Worm (Caenorhabditis elegans) whole organism, L4 larva: ENCODE results near the gene mex-5.
A peak's percentile ranks its signal among the peaks of the same experiment; 100 is the strongest.

Experiments
- T20F7.1 ChIP-seq: fragments of 200-800 bp; sonication (Bioruptor generic); optimal IDR thresholded peaks from 2 replicates; lab custom pipeline; 2018; ENCODE audit warnings: mild to moderate bottlenecking, missing genetic modification characterization, missing compliant biosample characterization
- ZK337.2 ChIP-seq: fragments of 200-800 bp; sonication (Bioruptor generic); IDR thresholded peaks from 2 replicates; pipeline ENCODE4 v1.3.6; 2022; ENCODE audit warnings: missing genetic modification reagents, missing genetic modification characterization, missing compliant biosample characterization
- ZK546.5 ChIP-seq, 2 experiments: sonication (generic microtip); optimal IDR thresholded peaks; 2 replicates each; lab custom pipeline; 2017; ENCODE audit warnings: missing biosample characterization in 2 of 2, missing genetic modification characterization in 2 of 2
- aha-1 ChIP-seq: fragments of 150-350 bp; peaks from one replicate; lab custom pipeline; 2014; ENCODE audit warnings: missing biosample characterization, missing genetic modification characterization
- ama-1 ChIP-seq: fragments of 150-350 bp; optimal IDR thresholded peaks from 2 replicates; lab custom pipeline; 2014; ENCODE audit warnings: inconsistent platforms, mixed read lengths
- ceh-44 ChIP-seq: fragments of 200-800 bp; sonication (Bioruptor generic); IDR thresholded peaks from 2 replicates; pipeline ENCODE4 v1.3.6; 2022; ENCODE audit warnings: missing genetic modification reagents, missing genetic modification characterization, missing compliant biosample characterization
- ceh-82 ChIP-seq: sonication (generic microtip); optimal IDR thresholded peaks from 2 replicates; lab custom pipeline; 2017; ENCODE audit warnings: missing biosample characterization, missing genetic modification characterization
- ctbp-1 ChIP-seq: fragments of 200-800 bp; sonication (Bioruptor generic); IDR thresholded peaks from 2 replicates; pipeline ENCODE4 v1.3.6; 2022; ENCODE audit warnings: missing genetic modification reagents, missing genetic modification characterization, missing compliant biosample characterization
- dmd-9 ChIP-seq: fragments of 200-800 bp; sonication (Bioruptor generic); IDR thresholded peaks from 2 replicates; pipeline ENCODE4 v1.3.6; 2022; ENCODE audit warnings: missing genetic modification reagents, missing genetic modification characterization, missing compliant biosample characterization
- fkh-10 ChIP-seq: fragments of 150-350 bp; optimal IDR thresholded peaks from 2 replicates; lab custom pipeline; 2014; ENCODE audit warnings: missing biosample characterization, missing genetic modification reagents, missing genetic modification characterization
- gei-8 ChIP-seq: fragments of 200-800 bp; sonication (Bioruptor generic); optimal IDR thresholded peaks from 2 replicates; lab custom pipeline; 2018; ENCODE audit warnings: mild to moderate bottlenecking, missing genetic modification characterization, missing compliant biosample characterization
- hif-1 ChIP-seq, 2 experiments: sonication (generic microtip); optimal IDR thresholded peaks; 2 replicates each; lab custom pipeline; 2016 to 2017; ENCODE audit warnings: missing compliant biosample characterization in 2 of 2, missing genetic modification characterization in 2 of 2, missing genetic modification reagents in 2 of 2, missing genotype in 2 of 2, mild to moderate bottlenecking in 1 of 2
- hlh-30 ChIP-seq: sonication (generic microtip); optimal IDR thresholded peaks from 2 replicates; lab custom pipeline; 2017; ENCODE audit warnings: antibody characterized with exemption, mild to moderate bottlenecking, missing genetic modification characterization, missing compliant biosample characterization; ENCODE audit not compliant: insufficient read depth
- hmg-1.1 ChIP-seq: fragments of 200-800 bp; sonication (Bioruptor generic); IDR thresholded peaks from 2 replicates; pipeline ENCODE4 v1.3.6; 2022; ENCODE audit warnings: missing genetic modification reagents, missing genetic modification characterization, missing compliant biosample characterization
- lim-7 ChIP-seq: fragments of 200-800 bp; sonication (Bioruptor generic); IDR thresholded peaks from 2 replicates; pipeline ENCODE4 v1.3.6; 2022; ENCODE audit warnings: missing genetic modification characterization, missing compliant biosample characterization
- lin-13 ChIP-seq: fragments of 150-350 bp; optimal IDR thresholded peaks from 2 replicates; lab custom pipeline; 2014; ENCODE audit warnings: missing biosample characterization, missing genetic modification reagents, missing genetic modification characterization
- lin-15B ChIP-seq: fragments of 150-350 bp; sonication (generic microtip); optimal IDR thresholded peaks from 3 replicates; lab custom pipeline; 2014; ENCODE audit warnings: missing biosample characterization, missing genetic modification characterization
- lin-38 ChIP-seq: fragments of 200-800 bp; sonication (Bioruptor generic); IDR thresholded peaks from 2 replicates; pipeline ENCODE4 v1.3.6; 2022; ENCODE audit warnings: missing genetic modification reagents, missing genetic modification characterization, missing compliant biosample characterization
- lin-39 ChIP-seq: fragments of 150-350 bp; optimal IDR thresholded peaks from 2 replicates; lab custom pipeline; 2014; ENCODE audit warnings: missing biosample characterization, missing genetic modification reagents, missing genetic modification characterization
- mep-1 ChIP-seq: fragments of 150-350 bp; sonication (generic microtip); optimal IDR thresholded peaks from 3 replicates; lab custom pipeline; 2014; ENCODE audit warnings: missing biosample characterization, missing genetic modification characterization
- nhr-102 ChIP-seq: sonication (generic microtip); optimal IDR thresholded peaks from 2 replicates; lab custom pipeline; 2016; ENCODE audit warnings: mild to moderate bottlenecking, missing genetic modification characterization, moderate library complexity, missing compliant biosample characterization
- nhr-237 ChIP-seq: sonication (generic microtip); optimal IDR thresholded peaks from 2 replicates; lab custom pipeline; 2017; ENCODE audit warnings: missing biosample characterization, missing genetic modification characterization
- pha-4 ChIP-seq, 2 experiments: fragments of 150-350 bp in 1 of 2; fragments of 200-800 bp in 1 of 2; sonication (Bioruptor generic) in 1 of 2; IDR thresholded peaks in 1 of 2; optimal IDR thresholded peaks in 1 of 2; 2 replicates each; pipeline versions ENCODE4 v1.3.6 to Lab custom; 2014 to 2022; ENCODE audit warnings: missing genetic modification characterization in 2 of 2, missing genetic modification reagents in 2 of 2, missing biosample characterization in 1 of 2, missing compliant biosample characterization in 1 of 2
- php-3 ChIP-seq: fragments of 200-800 bp; sonication (Bioruptor generic); IDR thresholded peaks from 2 replicates; pipeline ENCODE4 v1.3.6; 2022; ENCODE audit warnings: missing genetic modification reagents, missing genetic modification characterization, missing compliant biosample characterization
- rbr-2 ChIP-seq: sonication (generic microtip); optimal IDR thresholded peaks from 2 replicates; lab custom pipeline; 2016; ENCODE audit warnings: missing genotype, missing genetic modification characterization, missing compliant biosample characterization
- saeg-2 ChIP-seq: fragments of 200-800 bp; sonication (Bioruptor generic); IDR thresholded peaks from 2 replicates; pipeline ENCODE4 v1.3.6; 2022; ENCODE audit warnings: missing genetic modification reagents, missing genetic modification characterization, missing compliant biosample characterization
- sdz-12 ChIP-seq: fragments of 200-800 bp; sonication (Bioruptor generic); optimal IDR thresholded peaks from 2 replicates; lab custom pipeline; 2018; ENCODE audit warnings: mild to moderate bottlenecking, missing genetic modification characterization, missing compliant biosample characterization
- skn-1 ChIP-seq: fragments of 150-350 bp; optimal IDR thresholded peaks from 2 replicates; lab custom pipeline; 2014; ENCODE audit warnings: missing biosample characterization, missing genetic modification characterization
- tra-1 ChIP-seq: fragments of 200-800 bp; sonication (Bioruptor generic); IDR thresholded peaks from 2 replicates; pipeline ENCODE4 v1.3.6; 2022; ENCODE audit warnings: missing genetic modification reagents, missing genetic modification characterization, missing compliant biosample characterization
- unc-62 ChIP-seq, 3 experiments: fragments of 150-350 bp in 1 of 3; sonication (generic microtip); optimal IDR thresholded peaks in 2 of 3; peaks in 1 of 3; 1 replicate in 1 of 3; 2 replicates in 2 of 3; lab custom pipeline; 2014 to 2017; ENCODE audit warnings: missing biosample characterization in 3 of 3, missing genetic modification characterization in 3 of 3, missing genetic modification reagents in 3 of 3, missing genotype in 1 of 3
- ztf-11 ChIP-seq: fragments of 150-350 bp; optimal IDR thresholded peaks from 2 replicates; lab custom pipeline; 2014; ENCODE audit warnings: missing biosample characterization, missing genetic modification characterization
- ztf-7 ChIP-seq: fragments of 150-350 bp; optimal IDR thresholded peaks from 2 replicates; lab custom pipeline; 2014; ENCODE audit warnings: missing biosample characterization, missing genetic modification characterization

Gene mex-5

DNA sequence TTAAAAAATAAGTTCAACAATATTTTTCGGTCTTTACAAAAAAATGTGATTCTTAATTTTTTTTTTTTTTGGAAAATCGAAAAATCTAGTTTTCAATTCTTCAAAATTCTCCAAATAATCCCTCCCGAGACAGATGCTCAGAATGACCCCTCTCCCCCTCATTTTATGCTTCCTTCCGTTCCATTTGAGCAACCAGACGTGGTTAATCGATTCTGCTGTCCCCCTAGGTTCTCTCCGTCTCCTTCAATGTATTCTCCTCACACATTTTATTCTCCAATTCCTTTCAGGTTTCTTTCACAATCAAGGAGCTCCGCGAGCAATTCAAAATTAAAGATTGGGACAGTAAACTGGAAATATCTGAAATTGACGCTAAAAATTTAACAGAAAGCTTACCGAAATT, 21.4 kb downstream of the mex-5 start:
- TF ChIP-seq dmd-9: no peak
- TF ChIP-seq, all 104 proteins: peak for 0

DNA sequence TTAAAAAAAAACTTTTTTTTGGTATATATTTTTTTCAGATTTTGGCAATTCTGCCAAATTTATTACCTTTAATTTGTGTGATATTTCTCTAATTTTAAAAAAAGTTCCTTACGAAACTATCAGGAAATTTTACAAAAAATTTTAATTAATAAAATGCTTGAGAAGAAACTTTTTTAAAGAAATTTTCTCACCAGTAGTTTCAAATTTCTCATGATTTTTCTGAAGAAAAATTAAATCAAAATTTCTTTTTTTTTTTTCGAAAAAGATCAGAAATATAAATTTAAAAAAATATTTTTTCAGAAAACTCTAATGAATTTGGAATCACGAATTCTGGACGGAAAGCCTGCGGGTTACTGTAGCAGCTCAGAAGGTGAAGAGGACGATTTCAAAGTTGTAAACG, 24.2 kb downstream of the mex-5 start, which contains the start of gene mau-8:
TSS of gene mau-8 (plus strand) at position 301 of the 400 bp plus-strand sequence.
- no peak for TF ChIP-seq lin-13 (GFP tag; lab: Kevin White, UChicago)
- TF ChIP-seq T20F7.1: no peak
- TF ChIP-seq lim-7 (GFP tag; lab: Robert Waterston, UW): no peak
- no peak for TF ChIP-seq ceh-82 (tag; lab: Kevin White, UChicago)
- no peak for TF ChIP-seq nhr-237
- TF ChIP-seq unc-62 (GFP tag; optimal IDR thresholded peaks at IDR 0.05 in 1 of 2; lab: Kevin White, UChicago): no peak
- no peak for TF ChIP-seq unc-62 (tag; optimal IDR thresholded peaks at IDR 0.05; lab: Kevin White, UChicago)
- TF ChIP-seq ztf-11 (tag; lab: Kevin White, UChicago): no peak
- no peak for TF ChIP-seq ceh-44
- no peak for TF ChIP-seq ZK546.5 (tag; optimal IDR thresholded peaks at IDR 0.05; lab: Kevin White, UChicago)
- TF ChIP-seq saeg-2 (GFP tag; lab: Robert Waterston, UW): no peak
- TF ChIP-seq lin-39 (tag; lab: Kevin White, UChicago): no peak
- no peak for TF ChIP-seq php-3 (GFP tag; lab: Robert Waterston, UW)
- no peak for TF ChIP-seq ama-1
- TF ChIP-seq pha-4 (GFP tag; IDR thresholded peaks at IDR 0.05; lab: Robert Waterston, UW): no peak
- TF ChIP-seq pha-4 (tag; optimal IDR thresholded peaks at IDR 0.05; lab: Kevin White, UChicago): no peak
- no peak for TF ChIP-seq lin-15B (tag; lab: Kevin White, UChicago)
- no peak for TF ChIP-seq tra-1 (GFP tag; lab: Robert Waterston, UW)

DNA sequence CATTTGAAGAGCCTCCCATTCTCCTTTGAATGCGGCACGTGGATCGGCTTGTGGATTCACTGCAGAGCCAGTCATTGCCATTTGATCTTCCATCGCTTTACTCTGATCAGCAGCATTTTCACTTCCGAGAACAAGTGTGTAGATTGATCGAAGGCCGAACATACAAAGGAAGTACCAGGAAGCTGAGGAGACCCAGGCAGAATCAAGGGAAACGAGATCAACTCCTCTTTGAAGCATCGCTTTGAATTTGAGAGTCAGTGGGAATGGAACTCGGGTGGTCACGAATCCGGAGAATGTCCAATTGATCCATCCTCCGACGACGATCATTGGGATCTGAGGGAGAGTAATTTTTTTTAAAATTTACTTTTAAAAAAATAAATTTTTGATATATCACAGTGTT, 27.0 kb downstream of the mex-5 start:
- TF ChIP-seq gei-8 (GFP tag; lab: Kevin White, UChicago) (no peak), ztf-7 (tag; lab: Kevin White, UChicago) (no peak), hlh-30 (tag; lab: Kevin White, UChicago) (no peak), ctbp-1 (no peak)

DNA sequence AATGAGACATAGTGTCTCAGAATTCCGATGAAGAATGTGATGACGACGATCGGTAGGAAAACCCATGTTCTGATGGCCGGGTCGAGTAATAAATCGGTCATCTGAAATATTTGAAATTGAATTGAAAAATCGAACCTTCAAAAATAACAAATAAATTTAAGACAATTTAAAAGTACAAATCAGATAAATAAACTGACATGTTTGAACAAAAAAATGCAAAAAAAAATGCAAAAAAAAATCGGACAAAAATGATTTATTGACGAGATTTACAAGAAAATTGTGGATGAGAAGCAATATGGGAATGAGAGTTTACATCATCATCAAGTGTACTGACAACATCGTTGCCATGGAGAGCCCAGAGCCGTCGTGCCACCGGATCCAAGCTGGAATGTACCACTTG, 28.3 kb downstream of the mex-5 start, which contains the start of gene emc-3:
TSS of gene emc-3 (minus strand) at position 101 of the 400 bp plus-strand sequence.
- no peak for TF ChIP-seq lin-13 (GFP tag; lab: Kevin White, UChicago)
- TF ChIP-seq nhr-102 (tag; lab: Kevin White, UChicago): no peak
- no peak for TF ChIP-seq hif-1 (tag; optimal IDR thresholded peaks at IDR 0.05; lab: Kevin White, UChicago)
- TF ChIP-seq ZK337.2: no peak
- TF ChIP-seq sdz-12 (GFP tag; lab: Kevin White, UChicago): no peak
- TF ChIP-seq, all 104 proteins: peak for 0

DNA sequence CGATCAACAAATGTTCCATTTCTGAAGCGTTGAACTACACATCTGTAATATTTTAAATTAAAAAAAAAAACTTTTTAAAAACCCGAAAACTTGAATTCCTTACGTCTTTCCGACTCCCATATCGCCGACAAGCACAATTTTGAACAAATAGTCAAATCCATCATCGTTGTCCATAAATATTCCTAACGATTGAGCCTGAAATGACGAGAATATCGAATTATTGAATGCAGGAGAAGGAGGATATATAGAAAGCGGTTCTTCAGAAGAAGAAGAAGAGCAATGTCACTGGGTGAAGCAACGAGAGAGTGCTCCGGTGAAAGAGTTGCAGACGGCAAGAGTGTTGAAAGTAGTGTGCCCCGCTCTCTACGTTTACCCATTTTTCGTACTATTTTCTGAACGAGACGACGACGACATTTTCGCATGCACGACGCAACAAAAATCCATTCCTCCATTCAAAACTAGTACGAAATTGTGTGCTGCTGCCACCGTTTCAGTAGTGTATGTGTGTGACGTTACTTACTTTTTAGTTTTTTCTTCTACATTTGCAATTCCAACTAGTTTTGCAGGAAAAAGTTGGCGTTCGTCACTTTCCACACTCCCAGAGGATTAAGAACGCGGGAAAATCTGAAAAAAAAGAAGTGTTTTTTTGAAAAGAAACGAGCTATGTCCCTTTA, 30.4 kb downstream of the mex-5 start, which contains the start of gene rab-19:
TSS of gene rab-19 (minus strand) at position 624 of the 674 bp plus-strand sequence.
- no peak for TF ChIP-seq nhr-237
- no peak for TF ChIP-seq tra-1 (GFP tag; lab: Robert Waterston, UW)
- peak; percentile 32; the same call in 1 of the 2 replicates for TF ChIP-seq lin-38
- TF ChIP-seq fkh-10 (GFP tag; lab: Kevin White, UChicago): no peak
- peak; percentile 60 for TF ChIP-seq aha-1
- TF ChIP-seq skn-1 (tag; lab: Kevin White, UChicago): no peak
- peak; percentile 10 for TF ChIP-seq mep-1 (tag; lab: Kevin White, UChicago)
- TF ChIP-seq rbr-2 (tag; lab: Kevin White, UChicago): no peak
- TF ChIP-seq hif-1 (tag; optimal IDR thresholded peaks at IDR 0.05; lab: Kevin White, UChicago): peak in 1 of 2 experiments; percentile 19
- TF ChIP-seq hmg-1.1 (GFP tag; lab: Robert Waterston, UW): 0 out of 2 replicates have a peak, but pooled peaks have one; percentile 40
- no peak for TF ChIP-seq ctbp-1
